Worm (Caenorhabditis elegans): ENCODE data around the gene gst-9.
"Not testable (repeated sequence)": the region's sequence is repeated elsewhere in the genome, so short reads cannot be mapped to it uniquely, and the experiment has no call there.

Gene gst-9

DNA sequence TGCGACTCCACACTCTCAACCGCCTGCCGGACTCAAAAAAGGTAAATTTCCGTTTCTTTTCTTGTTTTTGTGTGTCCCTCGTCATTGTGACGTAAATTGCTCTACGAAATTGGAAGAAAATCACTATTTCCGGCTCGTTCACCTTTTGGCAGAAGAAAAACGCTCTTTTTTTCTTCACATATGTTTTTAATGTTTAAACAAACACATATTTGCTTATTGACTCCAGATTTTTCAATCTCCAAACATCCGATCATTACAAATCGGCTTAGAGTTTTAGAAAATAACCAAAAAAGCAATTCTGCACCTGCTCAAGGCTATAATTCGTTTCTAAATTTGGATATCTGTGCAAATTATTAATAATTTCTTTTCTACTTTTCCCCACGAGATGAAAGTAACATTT, 14.5 kb downstream of the gst-9 start:
- TF ChIP-seq mep-1 (tag; optimal IDR thresholded peaks at IDR 0.05) (no peak), ces-1 (GFP tag; optimal IDR thresholded peaks at IDR 0.05) (no peak), elt-3 (tag; optimal IDR thresholded peaks at IDR 0.05) (no peak), pha-4 (tag; optimal IDR thresholded peaks at IDR 0.05) (no peak), tbx-8 (GFP tag; optimal IDR thresholded peaks at IDR 0.05) (no peak), zip-8 (tag; optimal IDR thresholded peaks at IDR 0.05) (no peak), mls-2 (tag; optimal IDR thresholded peaks at IDR 0.05) (no peak), ztf-11 (tag; optimal IDR thresholded peaks at IDR 0.05) (no peak), blmp-1 (tag; optimal IDR thresholded peaks at IDR 0.05) (no peak), lsy-2 (tag; optimal IDR thresholded peaks at IDR 0.05) (no peak), nhr-12 (tag; optimal IDR thresholded peaks at IDR 0.05) (no peak), ceh-39 (tag; optimal IDR thresholded peaks at IDR 0.05) (no peak), lin-32 (GFP tag; optimal IDR thresholded peaks at IDR 0.05) (no peak), unc-120 (tag; optimal IDR thresholded peaks at IDR 0.05; ENCODE audit: poor library complexity, severe bottlenecking) (no peak), bed-3 (GFP tag; optimal IDR thresholded peaks at IDR 0.05) (no peak)

DNA sequence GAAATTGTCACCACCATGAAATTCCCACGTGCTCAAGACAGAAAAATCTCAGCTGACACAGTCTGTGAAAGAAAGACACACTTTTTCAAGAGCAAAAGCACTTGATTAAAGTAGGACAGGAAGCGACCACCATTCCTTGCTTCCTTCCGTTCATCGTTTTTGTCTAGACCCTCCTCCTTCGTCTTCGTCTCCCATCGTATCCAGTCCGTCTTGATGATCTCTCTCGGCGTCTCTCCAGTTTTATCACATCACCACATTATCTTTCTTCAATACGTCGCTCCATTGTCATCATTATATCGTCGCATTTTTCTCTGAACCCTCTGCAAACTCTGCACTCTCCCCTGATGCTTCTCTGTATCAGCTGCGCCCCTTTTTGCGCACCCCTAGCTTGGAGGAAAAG, 16.8 kb downstream of the gst-9 start:
- TF ChIP-seq ham-2 (GFP tag; optimal IDR thresholded peaks at IDR 0.05) (peak; percentile 40), bed-3 (GFP tag; optimal IDR thresholded peaks at IDR 0.05) (no peak), elt-1 (tag; optimal IDR thresholded peaks at IDR 0.05; ENCODE audit: borderline replicate concordance, insufficient read depth) (no peak), unc-120 (tag; optimal IDR thresholded peaks at IDR 0.05; ENCODE audit: poor library complexity, severe bottlenecking) (peak; percentile 38), unc-62 (GFP tag; optimal IDR thresholded peaks at IDR 0.05) (peak; percentile 76), lsy-2 (tag; optimal IDR thresholded peaks at IDR 0.05) (no peak), hlh-1 (tag; optimal IDR thresholded peaks at IDR 0.05) (peak; percentile 30)

DNA sequence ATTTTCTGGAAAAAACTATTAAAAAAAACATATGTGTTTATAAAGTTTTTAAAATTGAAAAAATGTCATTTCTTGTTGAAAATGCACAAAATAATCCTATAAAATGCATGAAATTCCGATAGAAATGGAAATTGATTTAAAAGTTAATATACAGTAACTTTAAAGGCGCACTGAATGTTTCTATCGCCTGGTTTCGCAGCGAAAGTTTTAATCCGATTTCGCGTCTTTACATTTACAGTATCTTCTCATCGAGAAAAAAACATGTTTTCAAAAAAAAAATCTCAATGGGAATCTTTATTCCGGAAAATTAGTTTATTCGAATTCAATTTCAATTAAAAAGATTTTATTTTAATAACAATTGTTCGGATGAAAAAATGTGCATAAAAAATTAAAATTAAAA, 22.8 kb downstream of the gst-9 start, which contains the start of gene R05F9.11:
Gene R05F9.11 (minus strand): TSS at position 5 of the 400 bp plus-strand sequence.
- no peak for TF ChIP-seq unc-39 (tag; optimal IDR thresholded peaks at IDR 0.05)
- no peak for TF ChIP-seq cnd-1 (tag; optimal IDR thresholded peaks at IDR 0.05)
- TF ChIP-seq M03D4.4 (tag; optimal IDR thresholded peaks at IDR 0.05): no peak
- TF ChIP-seq nhr-12 (tag; optimal IDR thresholded peaks at IDR 0.05): no peak
- TF ChIP-seq pha-4 (tag; optimal IDR thresholded peaks at IDR 0.05): no peak
- no peak for TF ChIP-seq hlh-1 (tag; optimal IDR thresholded peaks at IDR 0.05)
- no peak for TF ChIP-seq blmp-1 (tag; optimal IDR thresholded peaks at IDR 0.05)
- no peak for TF ChIP-seq lin-32 (GFP tag; optimal IDR thresholded peaks at IDR 0.05)
- TF ChIP-seq zip-8 (tag; optimal IDR thresholded peaks at IDR 0.05): no peak
- no peak for TF ChIP-seq nhr-237 (tag; optimal IDR thresholded peaks at IDR 0.05)
- no peak for TF ChIP-seq ceh-83 (GFP tag; optimal IDR thresholded peaks at IDR 0.05)
- TF ChIP-seq lsy-2 (tag; optimal IDR thresholded peaks at IDR 0.05): no peak

DNA sequence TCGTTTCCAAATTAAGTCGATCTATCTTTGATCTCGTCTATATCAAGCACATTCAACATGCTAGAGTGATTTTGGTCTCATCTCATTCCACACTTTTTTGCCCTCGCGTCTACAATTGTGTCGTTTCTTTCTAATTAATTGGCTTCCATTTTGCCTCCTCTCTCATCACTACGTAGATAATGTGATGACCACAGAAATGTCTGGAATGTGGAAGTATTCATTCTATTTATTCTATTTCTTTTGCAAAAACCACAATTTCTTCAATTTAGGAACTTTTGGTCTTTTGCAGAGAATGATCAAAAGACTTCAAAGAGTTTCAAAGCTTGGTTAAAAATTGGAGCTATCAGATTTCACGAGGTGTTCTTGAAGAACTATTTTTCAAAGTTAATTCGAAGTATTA, 24.2 kb downstream of the gst-9 start:
- no peak for TF ChIP-seq mab-5 (tag; optimal IDR thresholded peaks at IDR 0.05)
- TF ChIP-seq flh-1 (GFP tag; optimal IDR thresholded peaks at IDR 0.05): no peak
- TF ChIP-seq elt-3 (tag; optimal IDR thresholded peaks at IDR 0.05): no peak
- no peak for TF ChIP-seq nhr-2 (tag; optimal IDR thresholded peaks at IDR 0.05)
- TF ChIP-seq mls-2 (tag; optimal IDR thresholded peaks at IDR 0.05): no peak
- TF ChIP-seq nhr-237 (tag; optimal IDR thresholded peaks at IDR 0.05): no peak
- TF ChIP-seq lsy-2 (tag; optimal IDR thresholded peaks at IDR 0.05): no peak
- TF ChIP-seq lin-13 (tag; optimal IDR thresholded peaks at IDR 0.05): no peak
- no peak for TF ChIP-seq cnd-1 (tag; optimal IDR thresholded peaks at IDR 0.05)
- TF ChIP-seq zip-8 (tag; optimal IDR thresholded peaks at IDR 0.05): no peak
- no peak for TF ChIP-seq unc-120 (tag; optimal IDR thresholded peaks at IDR 0.05; ENCODE audit: poor library complexity, severe bottlenecking)
- TF ChIP-seq ham-2 (GFP tag; optimal IDR thresholded peaks at IDR 0.05): no peak
- no peak for TF ChIP-seq nhr-12 (tag; optimal IDR thresholded peaks at IDR 0.05)
- no peak for TF ChIP-seq tbx-8 (GFP tag; optimal IDR thresholded peaks at IDR 0.05)
- TF ChIP-seq ztf-11 (tag; optimal IDR thresholded peaks at IDR 0.05): no peak
- no peak for TF ChIP-seq elt-1 (tag; optimal IDR thresholded peaks at IDR 0.05; ENCODE audit: borderline replicate concordance, insufficient read depth)
- TF ChIP-seq sptf-1 (tag; optimal IDR thresholded peaks at IDR 0.05): no peak

DNA sequence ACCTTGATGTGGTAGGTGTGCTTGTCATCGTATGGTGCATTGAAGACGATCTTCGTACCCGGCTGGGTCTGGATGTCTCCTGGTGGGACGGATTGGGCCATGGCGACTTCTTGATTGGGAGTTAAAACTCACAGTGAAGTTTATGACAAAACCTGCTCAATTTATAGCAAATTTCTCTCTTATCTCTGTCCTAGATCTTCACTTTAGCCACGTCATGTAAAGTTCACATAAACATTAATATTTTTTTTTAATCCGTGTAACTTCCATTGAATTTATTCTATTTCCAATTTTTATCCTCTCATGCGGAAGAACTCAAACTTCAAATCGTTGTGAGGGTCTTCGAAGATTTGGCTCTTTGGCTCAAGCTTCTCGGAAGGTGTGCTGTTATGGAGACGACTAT, 25.1 kb downstream of the gst-9 start, which contains the start of gene msp-31:
Gene msp-31 (minus strand): TSS at position 101 of the 400 bp plus-strand sequence.
- TF ChIP-seq drap-1 (GFP tag; optimal IDR thresholded peaks at IDR 0.05); bed-3 (GFP tag; optimal IDR thresholded peaks at IDR 0.05); elt-3 (tag; optimal IDR thresholded peaks at IDR 0.05): not testable (repeated sequence)

Data from whole organism, mixed stage, embryonic.